Worm (Caenorhabditis elegans): ENCODE data around the gene Y57A10A.27.

Y57A10A.27 gene

DNA sequence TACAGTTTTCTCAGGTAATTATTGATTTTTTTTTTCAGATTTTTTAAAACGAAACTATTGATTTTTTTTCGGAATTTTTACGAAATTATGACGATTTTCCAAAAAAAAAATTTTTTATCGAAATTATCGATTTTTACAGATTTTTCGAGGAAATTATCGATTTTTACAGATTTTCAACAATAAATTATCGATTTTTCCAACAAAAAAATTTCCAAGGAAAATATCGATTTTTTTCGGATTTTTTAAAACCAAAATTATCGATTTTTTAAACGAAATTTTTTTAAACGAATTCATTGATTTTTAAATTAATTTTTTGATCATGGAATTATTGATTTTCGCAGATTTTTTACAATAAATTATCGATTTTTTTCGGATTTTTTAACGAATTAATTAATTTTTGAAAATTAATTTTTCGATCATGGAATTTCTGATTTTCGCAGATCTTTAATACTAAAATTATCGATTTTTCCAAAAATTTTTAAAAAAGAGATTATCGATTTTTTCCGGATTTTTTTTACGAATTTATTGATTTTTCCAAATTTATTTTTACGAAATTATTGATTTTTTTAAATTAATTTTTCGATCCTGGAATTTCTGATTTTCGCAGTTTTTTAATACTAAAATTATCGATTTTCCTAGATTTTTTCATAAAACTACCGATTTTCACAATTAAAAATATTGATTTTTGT lies 19.2 kb downstream of the Y57A10A.27 start:
- no peak for TF ChIP-seq unc-39 (tag; optimal IDR thresholded peaks at IDR 0.05)
- no peak for TF ChIP-seq nhr-11 (tag; optimal IDR thresholded peaks at IDR 0.05)
- no peak for TF ChIP-seq dmd-4 (tag; optimal IDR thresholded peaks at IDR 0.05)
- no peak for TF ChIP-seq zag-1 (tag; optimal IDR thresholded peaks at IDR 0.05)
- TF ChIP-seq lin-11 (tag; optimal IDR thresholded peaks at IDR 0.05), result no peak
- no peak for TF ChIP-seq sma-9 (GFP tag; optimal IDR thresholded peaks at IDR 0.05)
- no peak for TF ChIP-seq sma-9 (tag; optimal IDR thresholded peaks at IDR 0.05)
- TF ChIP-seq ama-1 (optimal IDR thresholded peaks at IDR 0.05), result no peak
- no peak for TF ChIP-seq nhr-10 (tag; optimal IDR thresholded peaks at IDR 0.05)
- no peak for TF ChIP-seq peb-1 (tag; optimal IDR thresholded peaks at IDR 0.05)
- TF ChIP-seq nhr-237 (tag; optimal IDR thresholded peaks at IDR 0.05), result no peak
- TF ChIP-seq nhr-129 (tag; optimal IDR thresholded peaks at IDR 0.05), result no peak
- TF ChIP-seq blmp-1 (tag; optimal IDR thresholded peaks at IDR 0.05; ENCODE audit: insufficient read depth), result no peak
- no peak for TF ChIP-seq unc-55 (GFP tag; optimal IDR thresholded peaks at IDR 0.05)
- TF ChIP-seq skn-1 (tag; optimal IDR thresholded peaks at IDR 0.05), result no peak
- TF ChIP-seq lin-39 (tag; optimal IDR thresholded peaks at IDR 0.05), result no peak
- no peak for TF ChIP-seq lin-13 (GFP tag; optimal IDR thresholded peaks at IDR 0.05)

DNA sequence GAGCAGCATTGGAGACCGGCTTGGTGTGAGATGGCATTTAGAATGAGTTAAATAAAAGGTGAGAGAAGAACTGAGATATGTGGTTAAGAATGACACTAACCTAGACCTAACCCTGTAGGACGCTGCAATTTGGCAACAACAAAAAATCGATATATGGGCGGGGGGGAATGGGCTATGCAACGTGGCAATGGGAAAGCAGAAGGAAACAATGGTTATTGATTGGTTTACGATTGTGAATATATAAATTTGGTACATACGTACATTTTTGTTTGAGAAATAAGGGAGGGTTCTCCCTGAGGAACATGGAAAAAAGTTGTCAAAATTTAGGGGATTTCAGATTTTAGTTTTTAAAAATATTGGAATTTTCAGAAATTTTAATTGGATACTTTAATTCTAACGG lies 25.8 kb downstream of the Y57A10A.27 start, which contains the start of gene tag-276:
Gene tag-276, minus strand, starts transcription at position 101 of the 400 bp plus-strand sequence.
- TF ChIP-seq unc-62 (GFP tag; optimal IDR thresholded peaks at IDR 0.05) (no peak), elt-3 (tag; optimal IDR thresholded peaks at IDR 0.05) (no peak), ztf-4 (tag; optimal IDR thresholded peaks at IDR 0.05) (no peak), elt-1 (tag; optimal IDR thresholded peaks at IDR 0.05) (no peak), nhr-12 (tag; optimal IDR thresholded peaks at IDR 0.05) (no peak), nhr-23 (tag; optimal IDR thresholded peaks at IDR 0.05) (no peak), nhr-6 (tag; optimal IDR thresholded peaks at IDR 0.05) (no peak), ama-1 (optimal IDR thresholded peaks at IDR 0.05) (no peak), ztf-1 (GFP tag; conservative IDR thresholded peaks at IDR 0.05) (no peak), sem-4 (tag; optimal IDR thresholded peaks at IDR 0.05) (no peak), nhr-21 (tag; optimal IDR thresholded peaks at IDR 0.05) (no peak), nhr-25 (tag; optimal IDR thresholded peaks at IDR 0.05) (no peak), lsy-2 (tag; optimal IDR thresholded peaks at IDR 0.05) (no peak)

DNA sequence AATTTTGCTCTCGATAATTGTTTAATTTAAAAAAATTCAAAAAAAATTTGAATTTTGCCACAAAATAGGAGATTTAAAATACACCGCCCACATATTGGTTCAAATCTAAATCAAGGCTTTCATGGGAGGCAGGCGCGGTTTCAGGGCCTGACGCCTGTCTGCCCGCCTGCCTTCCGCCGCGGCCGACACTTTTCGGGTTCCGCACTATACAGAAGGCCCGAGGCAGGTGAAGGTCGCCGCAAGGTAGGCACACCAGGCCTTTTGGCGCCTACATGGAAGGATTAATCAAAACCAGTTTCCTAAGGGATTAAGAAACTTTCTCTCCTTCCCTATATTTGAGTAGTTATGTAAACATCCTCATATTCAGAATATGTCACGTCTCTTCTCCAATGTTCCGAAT lies 32.3 kb downstream of the Y57A10A.27 start, which contains the start of gene Y57A10A.24:
Gene Y57A10A.24, plus strand, starts transcription at position 396 of the 400 bp plus-strand sequence.
- no peak for TF ChIP-seq zag-1 (tag; optimal IDR thresholded peaks at IDR 0.05)
- no peak for TF ChIP-seq fos-1 (tag; optimal IDR thresholded peaks at IDR 0.05)
- no peak for TF ChIP-seq crh-2 (tag; optimal IDR thresholded peaks at IDR 0.05)
- no peak for TF ChIP-seq unc-62 (GFP tag; optimal IDR thresholded peaks at IDR 0.05)
- TF ChIP-seq mbf-1 (tag; optimal IDR thresholded peaks at IDR 0.05), result no peak
- no peak for TF ChIP-seq C34F6.9 (tag; optimal IDR thresholded peaks at IDR 0.05)
- no peak for TF ChIP-seq elt-3 (tag; optimal IDR thresholded peaks at IDR 0.05)
- TF ChIP-seq dmd-4 (tag; optimal IDR thresholded peaks at IDR 0.05), result no peak
- no peak for TF ChIP-seq sem-4 (tag; optimal IDR thresholded peaks at IDR 0.05)
- TF ChIP-seq ztf-11 (tag; optimal IDR thresholded peaks at IDR 0.05), result no peak

DNA sequence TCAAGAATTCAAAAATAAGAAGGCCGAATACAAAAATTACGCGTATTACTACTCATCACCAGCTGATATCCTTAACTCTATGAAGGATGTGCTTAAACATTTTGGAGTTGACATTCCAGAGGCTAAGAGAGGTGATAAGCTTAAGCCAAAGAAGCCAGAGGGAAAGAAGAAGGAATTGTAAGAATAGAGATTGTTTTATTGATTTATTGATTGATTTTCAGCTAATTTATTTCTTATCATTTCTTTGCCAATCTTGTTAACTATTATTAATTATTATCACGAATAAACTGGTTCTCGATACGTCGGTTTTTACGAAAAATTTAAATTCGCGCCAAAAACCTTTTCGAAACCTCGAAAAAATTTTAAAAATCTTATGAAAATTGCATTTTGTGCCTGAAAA lies 33.1 kb downstream of the Y57A10A.27 start:
- TF ChIP-seq ceh-82 (tag; optimal IDR thresholded peaks at IDR 0.05), result no peak
- no peak for TF ChIP-seq fos-1 (tag; optimal IDR thresholded peaks at IDR 0.05)
- TF ChIP-seq Y55F3AM.14 (GFP tag; optimal IDR thresholded peaks at IDR 0.05), result no peak
- TF ChIP-seq unc-55 (GFP tag; optimal IDR thresholded peaks at IDR 0.05), result no peak
- TF ChIP-seq nhr-11 (tag; optimal IDR thresholded peaks at IDR 0.05), result no peak
- TF ChIP-seq nhr-21 (tag; optimal IDR thresholded peaks at IDR 0.05), result no peak
- TF ChIP-seq dmd-4 (tag; optimal IDR thresholded peaks at IDR 0.05), result no peak
- no peak for TF ChIP-seq nhr-10 (tag; optimal IDR thresholded peaks at IDR 0.05)
- no peak for TF ChIP-seq egl-27 (tag; optimal IDR thresholded peaks at IDR 0.05)
- no peak for TF ChIP-seq mdl-1 (tag; optimal IDR thresholded peaks at IDR 0.05)
- no peak for TF ChIP-seq snpc-4 (tag; optimal IDR thresholded peaks at IDR 0.05)
- TF ChIP-seq ama-1 (optimal IDR thresholded peaks at IDR 0.05), result no peak
- no peak for TF ChIP-seq ZK546.5 (tag; optimal IDR thresholded peaks at IDR 0.05)
- TF ChIP-seq C34F6.9 (tag; optimal IDR thresholded peaks at IDR 0.05), result no peak
- no peak for TF ChIP-seq elt-3 (tag; optimal IDR thresholded peaks at IDR 0.05)
- TF ChIP-seq nhr-25 (tag; optimal IDR thresholded peaks at IDR 0.05), result no peak

Measured in whole organism, L2 larva.